Worm (Caenorhabditis elegans) whole organism, L2 larva: ENCODE data around the gene pqn-78.
"Not testable (repeated sequence)": the region's sequence is repeated elsewhere in the genome, so short reads cannot be mapped to it uniquely, and the experiment has no call there.

Source experiments
- C34F6.9 ChIP-seq: fragments of 150-350 bp; optimal IDR thresholded peaks from 2 replicates; lab custom pipeline; 2014; ENCODE audit warnings: missing biosample characterization, missing genetic modification characterization
- F13H6.1 ChIP-seq: sonication (generic microtip); optimal IDR thresholded peaks from 2 replicates; lab custom pipeline; 2016; ENCODE audit warnings: missing genetic modification characterization, missing compliant biosample characterization
- aly-2 ChIP-seq: fragments of 150-350 bp; optimal IDR thresholded peaks from 2 replicates; lab custom pipeline; 2014; ENCODE audit warnings: missing biosample characterization, missing genetic modification characterization
- ceh-16 ChIP-seq: fragments of 150-350 bp; optimal IDR thresholded peaks from 2 replicates; lab custom pipeline; 2014; ENCODE audit warnings: missing biosample characterization, missing genetic modification characterization
- ceh-82 ChIP-seq: fragments of 150-350 bp; optimal IDR thresholded peaks from 2 replicates; lab custom pipeline; 2014; ENCODE audit warnings: missing biosample characterization, missing genetic modification characterization
- crh-2 ChIP-seq: sonication (generic microtip); optimal IDR thresholded peaks from 2 replicates; lab custom pipeline; 2017; ENCODE audit warnings: missing biosample characterization, missing genetic modification characterization
- dmd-4 ChIP-seq: sonication (generic microtip); optimal IDR thresholded peaks from 2 replicates; lab custom pipeline; 2017; ENCODE audit warnings: missing biosample characterization, missing genetic modification characterization
- elt-1 ChIP-seq: fragments of 150-350 bp; optimal IDR thresholded peaks from 2 replicates; lab custom pipeline; 2014; ENCODE audit warnings: missing biosample characterization, missing genetic modification characterization
- elt-3 ChIP-seq: sonication (generic microtip); optimal IDR thresholded peaks from 2 replicates; lab custom pipeline; 2017; ENCODE audit warnings: missing biosample characterization, missing genetic modification characterization
- fos-1 ChIP-seq: fragments of 150-350 bp; optimal IDR thresholded peaks from 2 replicates; lab custom pipeline; 2014; ENCODE audit warnings: missing biosample characterization, missing genetic modification characterization
- gmeb-1 ChIP-seq: fragments of 150-350 bp; optimal IDR thresholded peaks from 2 replicates; lab custom pipeline; 2014; ENCODE audit warnings: missing biosample characterization, missing genetic modification characterization
- lin-11 ChIP-seq: fragments of 150-350 bp; sonication (generic microtip); optimal IDR thresholded peaks from 2 replicates; lab custom pipeline; 2014; ENCODE audit warnings: missing biosample characterization, missing genetic modification characterization, inconsistent platforms, mixed read lengths
- lin-13 ChIP-seq: fragments of 150-350 bp; optimal IDR thresholded peaks from 2 replicates; lab custom pipeline; 2014; ENCODE audit warnings: missing biosample characterization, missing genetic modification reagents, missing genetic modification characterization
- lin-39 ChIP-seq: fragments of 150-350 bp; optimal IDR thresholded peaks from 2 replicates; lab custom pipeline; 2014; ENCODE audit warnings: missing biosample characterization, missing genetic modification reagents, missing genetic modification characterization
- lsy-2 ChIP-seq, 2 experiments: fragments of 150-350 bp in 1 of 2; sonication (generic microtip) in 1 of 2; optimal IDR thresholded peaks; 2 replicates each; lab custom pipeline; 2014 to 2017; ENCODE audit warnings: missing biosample characterization in 2 of 2, missing genetic modification characterization in 2 of 2
- mbf-1 ChIP-seq: sonication (generic microtip); optimal IDR thresholded peaks from 2 replicates; lab custom pipeline; 2017; ENCODE audit warnings: missing biosample characterization, missing genetic modification characterization
- mdl-1 ChIP-seq, 2 experiments: fragments of 150-350 bp in 1 of 2; sonication (generic microtip) in 1 of 2; optimal IDR thresholded peaks; 2 replicates each; lab custom pipeline; 2017; ENCODE audit warnings: missing biosample characterization in 2 of 2, missing genetic modification characterization in 2 of 2
- nhr-11 ChIP-seq: fragments of 150-350 bp; optimal IDR thresholded peaks from 2 replicates; lab custom pipeline; 2014; ENCODE audit warnings: missing biosample characterization, missing genetic modification characterization
- nhr-129 ChIP-seq: fragments of 150-350 bp; optimal IDR thresholded peaks from 2 replicates; lab custom pipeline; 2014; ENCODE audit warnings: missing biosample characterization, missing genetic modification characterization
- nhr-21 ChIP-seq: fragments of 150-350 bp; optimal IDR thresholded peaks from 2 replicates; lab custom pipeline; 2014; ENCODE audit warnings: missing biosample characterization, missing genetic modification characterization
- nhr-23 ChIP-seq: fragments of 150-350 bp; optimal IDR thresholded peaks from 2 replicates; lab custom pipeline; 2014; ENCODE audit warnings: missing biosample characterization, missing genetic modification reagents, missing genetic modification characterization
- nhr-237 ChIP-seq: fragments of 150-350 bp; optimal IDR thresholded peaks from 2 replicates; lab custom pipeline; 2014; ENCODE audit warnings: missing biosample characterization, missing genetic modification characterization
- nhr-6 ChIP-seq: fragments of 150-350 bp; optimal IDR thresholded peaks from 2 replicates; lab custom pipeline; 2014; ENCODE audit warnings: missing biosample characterization, missing genetic modification characterization
- nhr-77 ChIP-seq: fragments of 150-350 bp; optimal IDR thresholded peaks from 2 replicates; lab custom pipeline; 2014; ENCODE audit warnings: missing biosample characterization, missing genetic modification characterization
- peb-1 ChIP-seq: fragments of 150-350 bp; optimal IDR thresholded peaks from 2 replicates; lab custom pipeline; 2014; ENCODE audit warnings: missing biosample characterization, missing genetic modification characterization
- sma-3 ChIP-seq: sonication (generic microtip); optimal IDR thresholded peaks from 2 replicates; lab custom pipeline; 2016; ENCODE audit warnings: missing genetic modification reagents, missing genetic modification characterization, missing compliant biosample characterization
- unc-39 ChIP-seq: fragments of 150-350 bp; optimal IDR thresholded peaks from 2 replicates; lab custom pipeline; 2014; ENCODE audit warnings: missing biosample characterization, missing genetic modification characterization
- unc-55 ChIP-seq: fragments of 150-350 bp; sonication (generic microtip); optimal IDR thresholded peaks from 3 replicates; lab custom pipeline; 2014; ENCODE audit warnings: missing biosample characterization, missing genetic modification reagents, missing genetic modification characterization
- unc-62 ChIP-seq: fragments of 150-350 bp; optimal IDR thresholded peaks from 2 replicates; lab custom pipeline; 2014; ENCODE audit warnings: missing biosample characterization, missing genetic modification reagents, missing genetic modification characterization
- zag-1 ChIP-seq: fragments of 150-350 bp; optimal IDR thresholded peaks from 2 replicates; lab custom pipeline; 2014; ENCODE audit warnings: missing biosample characterization, missing genetic modification characterization
- ztf-1 ChIP-seq: fragments of 200-800 bp; sonication (Bioruptor generic); conservative IDR thresholded peaks from 2 replicates; pipeline ENCODE4 v1.3.6; 2022; ENCODE audit warnings: missing genetic modification characterization, missing compliant biosample characterization
- ztf-11 ChIP-seq: sonication (generic microtip); optimal IDR thresholded peaks from 2 replicates; lab custom pipeline; 2017; ENCODE audit warnings: missing biosample characterization, missing genetic modification characterization

Gene pqn-78

DNA sequence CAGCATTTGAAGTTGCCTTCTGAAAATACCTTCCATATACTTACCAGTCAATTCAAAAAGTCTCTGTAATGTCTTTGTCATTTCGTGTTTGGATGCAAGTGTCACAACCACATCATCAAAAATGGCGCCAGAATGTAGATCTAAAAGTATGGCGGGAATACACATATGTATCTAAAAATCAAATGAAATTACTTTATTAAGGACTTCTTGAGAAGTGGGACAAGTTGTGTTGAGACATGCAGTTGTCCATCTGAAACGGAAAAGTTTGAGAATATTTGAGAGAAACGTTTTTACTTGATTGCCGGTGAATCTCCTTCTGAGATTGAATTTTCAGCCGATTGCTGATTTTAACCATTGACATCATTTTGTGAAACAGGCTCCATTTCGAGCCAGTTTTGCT, 2.9 kb downstream of the pqn-78 start:
- no peak for TF ChIP-seq mbf-1 (tag; lab: Kevin White, UChicago)

DNA sequence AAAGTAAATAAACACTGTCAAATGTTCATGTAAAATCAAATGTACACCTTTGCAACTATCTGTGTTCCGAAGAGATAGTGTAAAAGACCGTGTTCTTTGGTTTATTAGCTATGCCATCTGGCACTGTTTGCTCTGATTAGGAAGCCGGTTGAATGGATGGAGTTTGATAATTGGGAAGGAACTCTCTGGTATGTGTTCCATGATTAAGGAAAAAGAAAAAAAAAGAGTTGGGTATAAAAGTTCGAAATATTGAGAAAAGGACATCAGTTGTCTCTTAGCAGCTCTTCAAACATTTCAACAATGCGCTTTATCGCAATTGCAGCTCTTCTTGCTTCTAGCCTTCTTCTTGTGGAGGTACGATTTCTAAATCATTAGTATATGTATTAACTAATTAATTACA, 4.4 kb downstream of the pqn-78 start, which contains the start of gene abu-5:
abu-5 (plus strand) TSS at position 301 of the 400 bp plus-strand sequence.
- not testable (repeated sequence) for TF ChIP-seq elt-1 (tag; lab: Kevin White, UChicago); lsy-2 (tag; optimal IDR thresholded peaks at IDR 0.05; lab: Kevin White, UChicago); peb-1 (tag; lab: Kevin White, UChicago)
- TF ChIP-seq, all 48 proteins: peak for 0; not testable (repeated sequence) for 48

DNA sequence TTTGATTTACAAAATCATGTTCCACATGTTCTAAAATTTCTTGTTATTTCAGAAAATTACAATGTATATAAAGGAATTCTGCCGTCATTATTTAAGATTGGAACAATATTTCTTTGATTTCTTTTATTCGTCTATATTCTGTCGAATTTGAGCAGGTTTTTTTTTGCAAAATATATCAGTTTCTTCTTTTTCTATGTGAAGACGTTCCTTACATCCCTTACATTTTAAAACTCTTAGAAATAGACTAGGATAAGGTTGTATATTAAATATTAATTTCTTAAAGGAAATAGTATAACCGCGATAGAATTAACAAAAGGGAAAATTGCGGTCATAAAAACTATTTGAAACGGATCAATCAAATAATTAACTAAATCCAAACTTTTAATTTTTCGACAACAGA, 6.0 kb downstream of the pqn-78 start:
- no peak for TF ChIP-seq elt-3
- no peak for TF ChIP-seq lin-39 (tag; lab: Kevin White, UChicago)
- no peak for TF ChIP-seq ceh-16
- no peak for TF ChIP-seq ztf-11 (tag; lab: Kevin White, UChicago)
- no peak for TF ChIP-seq nhr-21 (tag; lab: Kevin White, UChicago)
- no peak for TF ChIP-seq nhr-23 (tag; lab: Kevin White, UChicago)
- TF ChIP-seq lsy-2 (tag; optimal IDR thresholded peaks at IDR 0.05; lab: Kevin White, UChicago): no peak
- no peak for TF ChIP-seq nhr-129
- no peak for TF ChIP-seq ceh-82 (tag; lab: Kevin White, UChicago)
- TF ChIP-seq nhr-237: no peak
- TF ChIP-seq nhr-77 (tag; lab: Kevin White, UChicago): no peak
- no peak for TF ChIP-seq gmeb-1 (tag; lab: Kevin White, UChicago)
- no peak for TF ChIP-seq lin-11 (tag; lab: Kevin White, UChicago)
- TF ChIP-seq mbf-1 (tag; lab: Kevin White, UChicago): no peak
- TF ChIP-seq ztf-1 (GFP tag; lab: Robert Waterston, UW): no peak
- TF ChIP-seq peb-1 (tag; lab: Kevin White, UChicago): no peak
- no peak for TF ChIP-seq mdl-1 (tag; optimal IDR thresholded peaks at IDR 0.05; lab: Kevin White, UChicago)
- TF ChIP-seq, all 48 proteins: peak for 0

ce11 chrIV:15583620-15584019, 11.2 kb downstream of the pqn-78 start, which contains the start of gene Y105C5A.508:
TSS of gene Y105C5A.508 (plus strand) at chrIV:15583920.
- no peak for TF ChIP-seq nhr-23 (tag; lab: Kevin White, UChicago)
- TF ChIP-seq elt-3: no peak
- no peak for TF ChIP-seq mbf-1 (tag; lab: Kevin White, UChicago)
- no peak for TF ChIP-seq unc-39 (tag; lab: Kevin White, UChicago)
- no peak for TF ChIP-seq nhr-21 (tag; lab: Kevin White, UChicago)
- no peak for TF ChIP-seq F13H6.1 (tag; lab: Kevin White, UChicago)
- TF ChIP-seq fos-1: no peak
- no peak for TF ChIP-seq mdl-1 (tag; optimal IDR thresholded peaks at IDR 0.05; lab: Kevin White, UChicago)
- no peak for TF ChIP-seq sma-3 (GFP tag; lab: Kevin White, UChicago)
- no peak for TF ChIP-seq dmd-4
- TF ChIP-seq ztf-1 (GFP tag; lab: Robert Waterston, UW): no peak

- not testable (repeated sequence) for TF ChIP-seq gmeb-1 (tag; lab: Kevin White, UChicago); nhr-6 (tag; lab: Kevin White, UChicago); crh-2
These were observed 16.0 kb downstream of the pqn-78 start, which contains the start of gene pqn-76 for ce11 chrIV:15578786-15579185. TSS of gene pqn-76 (plus strand) at chrIV:15579086.

DNA sequence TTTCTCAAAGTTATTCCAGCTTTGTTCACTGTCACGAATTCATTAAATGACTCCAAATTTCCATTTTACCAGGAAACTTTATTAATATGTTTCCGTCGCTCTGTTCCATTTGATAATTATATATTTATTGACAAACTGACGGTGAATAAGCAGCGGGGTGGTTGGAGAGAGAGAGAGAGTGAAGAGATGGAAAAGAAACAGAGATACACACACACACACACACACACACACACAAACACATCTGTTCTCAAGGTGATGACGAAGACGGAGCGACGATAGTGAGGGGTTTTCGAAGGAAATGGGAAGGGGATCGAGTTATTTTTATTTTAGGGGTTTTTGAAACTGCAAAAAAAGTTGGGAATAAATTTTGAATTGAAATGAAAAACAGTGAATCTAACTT, 21.0 kb downstream of the pqn-78 start:
- no peak for TF ChIP-seq nhr-21 (tag; lab: Kevin White, UChicago)
- peak; percentile 7 for TF ChIP-seq C34F6.9 (tag; lab: Kevin White, UChicago)
- TF ChIP-seq lin-39 (tag; lab: Kevin White, UChicago): no peak
- no peak for TF ChIP-seq ztf-11 (tag; lab: Kevin White, UChicago)
- no peak for TF ChIP-seq mdl-1 (tag; optimal IDR thresholded peaks at IDR 0.05; lab: Kevin White, UChicago)
- TF ChIP-seq unc-55 (GFP tag; lab: Kevin White, UChicago): peak; percentile 52
- no peak for TF ChIP-seq unc-39 (tag; lab: Kevin White, UChicago)
- no peak for TF ChIP-seq nhr-23 (tag; lab: Kevin White, UChicago)
- TF ChIP-seq crh-2: no peak
- no peak for TF ChIP-seq F13H6.1 (tag; lab: Kevin White, UChicago)
- TF ChIP-seq fos-1: peak; percentile 33
- no peak for TF ChIP-seq lin-13
- peak in 1 of 2 experiments; percentile 60 for TF ChIP-seq lsy-2 (tag; optimal IDR thresholded peaks at IDR 0.05; lab: Kevin White, UChicago)
- no peak for TF ChIP-seq nhr-11 (tag; lab: Kevin White, UChicago)
- no peak for TF ChIP-seq unc-62 (GFP tag; lab: Kevin White, UChicago)
- no peak for TF ChIP-seq aly-2 (tag; lab: Kevin White, UChicago)
- TF ChIP-seq zag-1 (tag; lab: Kevin White, UChicago): no peak
- no peak for TF ChIP-seq gmeb-1 (tag; lab: Kevin White, UChicago)
